Fruit fly (Drosophila melanogaster) S2 (cell line): ENCODE data around the gene Thor.

Source experiments
- CG8478 ChIP-seq: fragments of >200 bp; optimal IDR thresholded peaks from 2 replicates; lab custom pipeline; 2018
- CTCF ChIP-seq, 2 experiments: fragments of >200 bp; optimal IDR thresholded peaks; 2 replicates each; lab custom pipeline; 2018

Thor gene

DNA sequence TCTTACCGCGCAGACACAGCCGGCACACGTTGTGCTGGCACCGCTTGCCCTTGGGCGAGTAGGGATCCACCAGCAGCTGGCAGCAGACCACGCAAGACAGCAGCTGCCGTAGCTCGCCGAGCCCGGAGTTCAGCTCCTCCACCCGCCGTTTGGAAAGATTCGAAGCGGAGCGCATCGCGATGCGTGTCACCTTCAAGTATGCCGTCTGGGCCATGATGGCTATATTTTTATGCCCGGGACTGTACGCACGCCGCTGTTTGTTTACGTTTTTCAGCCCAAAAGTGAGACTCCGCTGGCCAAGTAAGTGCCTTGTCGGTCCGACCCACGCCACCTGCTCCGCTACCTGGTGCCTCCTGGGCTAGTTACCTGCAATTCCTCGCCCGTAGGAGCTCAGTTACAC, 12.8 kb upstream of the Thor start:
- no peak for TF ChIP-seq CG8478 (lab: Kevin White, UChicago)

dm6 chr2L:3465918-3466727, 12.1 kb upstream of the Thor start, which contains the start of the genes msl-2 and ND-PDSW:
msl-2 (minus strand) TSS chr2L:3466112.
ND-PDSW (plus strand) TSS chr2L:3466157.
- TF ChIP-seq CTCF (optimal IDR thresholded peaks at IDR 0.05; lab: Kevin White, UChicago) = peak in 1 of 2 experiments; percentile 27
- TF ChIP-seq CG8478 (lab: Kevin White, UChicago) = no peak

DNA sequence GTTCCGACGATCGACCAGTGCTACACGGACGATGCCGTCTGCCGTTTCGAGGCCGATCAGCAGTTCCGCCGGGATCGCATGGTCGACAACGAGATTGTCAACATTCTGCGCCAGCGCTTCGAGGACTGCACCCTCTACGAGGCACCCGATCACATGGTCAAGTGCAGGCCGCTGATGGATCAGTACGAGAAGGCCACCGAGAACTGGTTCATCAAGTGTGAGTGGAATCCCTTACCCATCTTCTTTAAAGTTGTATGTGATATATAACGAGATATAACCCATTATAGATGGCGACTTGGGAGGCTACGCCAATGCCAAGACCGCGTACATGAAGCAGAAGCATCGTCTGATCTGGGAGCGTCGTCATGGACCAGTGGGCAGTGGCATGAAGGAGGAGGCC, 11.4 kb upstream of the Thor start:
- TF ChIP-seq CG8478 (lab: Kevin White, UChicago) (no peak), CTCF (optimal IDR thresholded peaks at IDR 0.05; lab: Kevin White, UChicago) (no peak)

DNA sequence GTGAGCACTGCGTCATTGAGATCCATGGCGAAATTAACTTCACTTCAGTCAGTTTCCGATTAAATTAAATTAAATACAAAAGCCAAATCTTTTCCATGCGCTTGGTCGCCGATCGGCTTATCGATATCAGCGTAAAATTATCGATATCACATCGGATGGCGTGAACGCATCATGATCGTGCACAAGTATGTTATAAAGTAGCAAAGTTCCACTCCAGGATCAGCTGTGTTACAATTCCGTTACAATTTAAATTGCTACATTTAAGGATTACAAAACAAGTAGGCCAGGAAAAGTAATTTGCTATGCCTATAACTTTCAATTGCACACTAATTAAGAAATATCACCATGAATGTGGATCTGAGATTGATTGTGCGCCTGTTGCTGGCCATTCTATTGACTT, 8.4 kb upstream of the Thor start, which contains the start of the genes Pif1 and CG31776:
TSS of gene Pif1 (minus strand) at position 136 of the 400 bp plus-strand sequence.
TSS of gene CG31776 (plus strand) at position 314 of the 400 bp plus-strand sequence.
- TF ChIP-seq CG8478 (lab: Kevin White, UChicago) (no peak), CTCF (optimal IDR thresholded peaks at IDR 0.05; lab: Kevin White, UChicago) (peak; percentile 60 to 66)

DNA sequence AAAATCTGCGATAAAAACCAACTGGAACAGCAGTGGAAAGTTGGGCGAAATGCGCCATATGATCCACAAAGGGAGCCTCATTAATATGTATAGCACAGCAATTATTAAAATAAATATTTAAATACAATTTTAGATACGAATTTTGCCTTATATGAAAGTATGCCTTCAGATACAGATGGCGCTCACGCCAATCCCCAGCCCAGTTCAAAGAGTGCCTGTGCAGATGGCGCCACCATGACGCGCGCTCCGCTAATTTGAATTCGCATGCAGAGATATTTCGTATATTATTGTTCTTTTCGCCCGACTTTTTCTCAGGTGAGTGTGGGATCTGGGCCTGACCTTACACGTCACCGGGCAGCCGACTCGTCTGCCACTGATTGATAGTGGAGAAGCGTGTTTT, 6.0 kb upstream of the Thor start, which contains the start of gene Pgant4:
TSS of gene Pgant4 (plus strand) at position 362 of the 400 bp plus-strand sequence.
- TF ChIP-seq CG8478 (lab: Kevin White, UChicago) (no peak), CTCF (optimal IDR thresholded peaks at IDR 0.05; lab: Kevin White, UChicago) (peak; percentile 89 to 95)

DNA sequence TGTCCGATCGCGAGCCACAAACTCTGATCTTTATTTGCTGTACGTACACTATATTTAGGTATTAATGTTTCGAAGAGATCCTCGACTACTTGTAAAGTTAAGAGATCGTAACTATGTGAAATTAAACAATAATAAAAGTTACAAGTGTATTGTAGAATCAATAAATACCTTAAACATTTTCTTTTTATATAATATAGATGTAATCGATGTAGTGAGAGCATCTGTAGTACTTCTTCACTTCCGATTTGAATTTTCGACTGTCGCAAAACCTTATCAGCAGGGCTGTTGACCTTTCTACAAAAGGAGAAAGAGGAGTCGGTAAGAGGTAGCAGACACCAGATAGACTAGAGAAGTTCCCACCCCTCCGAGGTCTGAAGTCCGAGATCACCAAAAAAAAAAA, 3.1 kb upstream of the Thor start:
- TF ChIP-seq CG8478 (lab: Kevin White, UChicago) (no peak), CTCF (optimal IDR thresholded peaks at IDR 0.05; lab: Kevin White, UChicago) (no peak)

DNA sequence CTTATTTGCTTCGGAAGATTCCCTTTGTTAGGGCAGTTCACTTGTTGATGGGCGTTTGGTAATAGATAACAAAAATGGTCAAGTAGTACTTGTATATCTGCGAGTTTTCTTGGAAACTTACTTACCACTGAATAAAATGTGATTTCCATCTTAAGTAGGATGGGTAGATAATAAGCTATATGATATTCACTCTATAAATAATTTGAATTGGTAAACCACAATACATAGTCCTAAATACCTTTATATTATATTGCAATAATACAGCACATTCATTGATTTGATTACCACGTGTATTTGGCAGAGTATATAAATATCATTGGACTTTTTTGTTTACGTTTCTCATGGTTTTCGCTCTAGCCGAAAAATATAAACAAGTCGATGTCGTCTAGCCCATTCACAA, 2.3 kb upstream of the Thor start:
- TF ChIP-seq CTCF (optimal IDR thresholded peaks at IDR 0.05; lab: Kevin White, UChicago) = no peak

DNA sequence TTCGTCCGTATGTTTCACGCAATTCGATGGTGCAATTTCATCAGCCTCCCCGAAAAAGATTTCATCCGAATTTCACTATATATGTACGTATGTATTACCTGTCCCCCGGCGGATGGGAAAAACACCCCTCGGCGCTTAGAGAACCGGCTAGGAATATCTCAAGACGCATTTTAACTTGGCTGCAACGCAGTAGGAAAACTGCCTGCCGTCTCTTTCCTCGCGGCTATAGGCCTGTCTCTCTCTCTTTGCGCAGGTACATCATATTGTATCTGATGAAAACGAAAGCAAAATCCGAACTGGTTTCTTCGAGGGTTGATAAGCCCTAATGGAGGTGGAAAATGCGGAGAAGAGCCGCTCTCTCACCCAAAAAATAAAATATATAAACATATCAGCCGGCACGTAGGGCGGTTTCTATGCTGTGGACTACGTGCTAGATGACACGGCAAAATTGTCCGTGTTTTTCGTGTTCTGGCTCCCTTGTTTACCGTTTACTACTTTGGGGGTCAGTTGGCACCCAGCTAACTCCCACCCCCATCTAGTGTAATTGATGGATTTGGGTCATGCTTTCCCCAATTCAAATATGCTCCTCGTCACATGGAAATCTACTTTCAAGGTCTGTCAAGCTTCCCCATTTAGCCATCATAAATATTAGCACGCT, 1.7 kb upstream of the Thor start:
- TF ChIP-seq CG8478 (lab: Kevin White, UChicago) = no peak
- no peak for TF ChIP-seq CTCF (optimal IDR thresholded peaks at IDR 0.05; lab: Kevin White, UChicago)

DNA sequence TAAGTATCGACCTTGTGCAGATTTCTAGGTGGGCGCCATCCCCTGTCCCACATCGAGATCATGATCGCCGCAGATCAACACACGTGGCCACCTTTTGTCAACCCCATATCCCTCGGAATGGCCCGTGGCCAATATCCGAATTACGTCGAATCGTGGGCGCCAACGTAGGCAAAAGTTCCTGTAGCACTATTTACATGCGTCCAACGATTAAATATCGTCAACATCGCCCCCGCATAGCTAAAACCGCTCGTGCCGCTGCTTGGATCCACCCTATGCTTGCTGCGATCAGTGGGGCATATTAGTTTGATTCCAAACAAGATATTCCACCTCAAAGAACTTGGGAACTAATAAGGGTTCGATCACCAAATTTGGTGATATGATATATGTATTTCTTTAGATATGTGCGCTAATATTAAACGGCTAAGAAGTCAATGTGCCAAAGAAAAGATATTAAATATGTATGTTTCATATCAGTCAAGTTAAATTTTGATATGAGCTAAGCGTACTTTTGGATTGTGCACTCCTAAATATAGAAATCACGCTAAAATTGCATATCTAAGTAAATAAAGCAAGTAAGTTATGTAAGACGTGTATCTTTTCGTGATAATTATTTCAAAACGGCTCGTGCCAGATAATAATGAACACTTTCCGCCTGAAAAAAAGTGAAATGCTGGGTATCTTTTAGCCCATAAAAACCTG, 1.0 kb upstream of the Thor start:
- TF ChIP-seq CG8478 (lab: Kevin White, UChicago) (no peak), CTCF (optimal IDR thresholded peaks at IDR 0.05; lab: Kevin White, UChicago) (no peak)

dm6 chr2L:3479697-3480442, 1.6 kb downstream of the Thor start:
- TF ChIP-seq CTCF (optimal IDR thresholded peaks at IDR 0.05; lab: Kevin White, UChicago) = no peak
- TF ChIP-seq CG8478 (lab: Kevin White, UChicago) = no peak

- no peak for TF ChIP-seq CG8478 (lab: Kevin White, UChicago)
- peak; percentile 67 to 89 for TF ChIP-seq CTCF (optimal IDR thresholded peaks at IDR 0.05; lab: Kevin White, UChicago)
These were observed 2.2 kb downstream of the Thor start for dm6 chr2L:3480443-3480839.

- TF ChIP-seq CG8478 (lab: Kevin White, UChicago) (no peak), CTCF (optimal IDR thresholded peaks at IDR 0.05; lab: Kevin White, UChicago) (no peak)
These were observed 3.8 kb downstream of the Thor start for dm6 chr2L:3482037-3482436.

DNA sequence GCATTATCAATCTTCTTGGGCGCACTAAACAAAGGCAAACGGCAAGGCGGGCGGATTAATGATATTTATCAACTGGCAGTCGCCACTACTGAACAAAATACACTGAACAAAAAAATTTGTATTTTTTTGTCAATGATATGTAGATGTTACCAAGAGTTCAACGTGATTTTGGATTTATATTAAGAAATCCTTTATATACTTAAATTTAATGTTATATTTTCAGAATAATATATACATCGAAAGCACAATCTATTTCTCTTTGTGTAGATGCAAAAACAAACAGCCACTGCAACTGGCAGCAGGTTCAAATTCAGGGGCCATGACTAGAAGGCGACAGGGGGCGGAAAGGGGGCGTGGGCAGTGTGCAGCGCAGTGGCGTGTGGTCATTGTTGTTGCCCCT, 4.5 kb downstream of the Thor start:
- TF ChIP-seq CTCF (optimal IDR thresholded peaks at IDR 0.05; lab: Kevin White, UChicago) (no peak), CG8478 (lab: Kevin White, UChicago) (no peak)

dm6 chr2L:3483672-3484071, 5.4 kb downstream of the Thor start:
- no peak for TF ChIP-seq CTCF (optimal IDR thresholded peaks at IDR 0.05; lab: Kevin White, UChicago)
- no peak for TF ChIP-seq CG8478 (lab: Kevin White, UChicago)
